Fruit fly (Drosophila melanogaster): ENCODE data around the gene CG3402.

- TF ChIP-seq pan (optimal IDR thresholded peaks at IDR 0.05) (no peak), CG8478 (optimal IDR thresholded peaks at IDR 0.05) (no peak)
Observed at dm6 chr3L:633272-634254, 19.1 kb downstream of the CG3402 start.
